Worm (Caenorhabditis elegans): ENCODE measurements around the gene eif-3.B.

eif-3.B gene

DNA sequence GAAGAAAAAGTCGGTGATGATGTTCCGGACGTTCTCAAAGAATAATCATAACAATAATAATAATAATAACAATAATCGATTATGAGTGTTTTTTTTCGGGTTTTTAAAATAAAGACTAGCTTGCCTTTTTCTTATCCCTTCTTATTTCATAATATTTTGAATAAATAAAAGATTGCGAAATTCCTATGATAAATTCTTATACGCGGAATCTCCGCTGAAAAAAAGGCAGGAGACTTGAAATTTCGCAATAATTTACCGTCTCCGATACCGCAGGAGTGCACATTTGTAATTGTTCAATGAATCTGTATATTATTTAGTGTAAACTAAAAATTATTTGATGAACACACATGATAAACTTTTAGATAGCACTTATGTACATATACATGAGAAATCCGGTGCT, 2.7 kb upstream of the eif-3.B start:
- TF ChIP-seq F57A8.1 (GFP tag; optimal IDR thresholded peaks at IDR 0.05) = no peak
- TF ChIP-seq cebp-1 (GFP tag; IDR thresholded peaks at IDR 0.05) = peak; percentile 20; the same call in 1 of the 2 replicates
- TF ChIP-seq cebp-1 (tag; optimal IDR thresholded peaks at IDR 0.05) = peak; percentile 95

DNA sequence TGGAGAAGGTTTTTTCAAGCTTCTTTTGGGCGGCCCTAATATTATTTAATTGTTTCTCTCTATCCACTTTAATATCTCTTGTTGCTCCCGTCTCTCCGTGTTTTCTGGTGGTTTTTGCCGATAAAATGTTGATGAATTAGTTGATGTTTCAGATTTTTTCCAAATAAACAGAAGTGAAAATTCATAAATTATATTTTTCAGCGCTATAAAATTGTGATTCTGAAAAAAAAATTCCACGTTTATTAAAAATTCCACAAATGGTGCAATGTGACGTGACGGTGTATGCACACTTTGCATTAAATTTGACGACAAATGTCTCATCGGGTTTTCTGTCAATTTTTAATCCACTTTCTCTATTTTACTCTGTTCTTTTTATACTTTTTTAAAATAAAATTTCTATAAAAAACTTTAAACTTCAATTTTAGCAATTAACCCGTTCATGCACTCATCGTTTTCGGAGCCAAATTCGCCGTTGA, 2.9 kb downstream of the eif-3.B start, which contains the start of gene tbc-20:
Gene tbc-20 (plus strand): TSS at position 426 of the 476 bp plus-strand sequence.
- TF ChIP-seq T07F8.4 (tag; optimal IDR thresholded peaks at IDR 0.05) (no peak), F33H1.4 (GFP tag; IDR thresholded peaks at IDR 0.05) (peak; percentile 56), B0019.2 (GFP tag; conservative IDR thresholded peaks at IDR 0.05) (no peak), lin-54 (GFP tag; optimal IDR thresholded peaks at IDR 0.05) (peak; percentile 29), nhr-90 (tag; optimal IDR thresholded peaks at IDR 0.05) (no peak), pbrm-1 (GFP tag; IDR thresholded peaks at IDR 0.05) (no peak), hmg-20 (GFP tag; IDR thresholded peaks at IDR 0.05) (no peak), C06A6.2 (GFP tag; conservative IDR thresholded peaks at IDR 0.05) (no peak), nhr-179 (tag; optimal IDR thresholded peaks at IDR 0.05) (no peak), rpc-1 (optimal IDR thresholded peaks at IDR 0.05) (no peak), rpc-1 (tag; optimal IDR thresholded peaks at IDR 0.05) (no peak), egl-18 (GFP tag; IDR thresholded peaks at IDR 0.05) (no peak), F22D6.2 (tag; optimal IDR thresholded peaks at IDR 0.05) (no peak), efl-1 (GFP tag; optimal IDR thresholded peaks at IDR 0.05) (peak; percentile 40), akir-1 (GFP tag; optimal IDR thresholded peaks at IDR 0.05) (no peak), mcd-1 (GFP tag; IDR thresholded peaks at IDR 0.05) (peak; percentile 31; the same call in 1 of the 2 replicates), dpl-1 (GFP tag; optimal IDR thresholded peaks at IDR 0.05) (no peak), nhr-80 (tag; optimal IDR thresholded peaks at IDR 0.05) (no peak), mes-4 (tag; optimal IDR thresholded peaks at IDR 0.05) (no peak), him-1 (tag; optimal IDR thresholded peaks at IDR 0.05) (peak; percentile 34), ama-1 (optimal IDR thresholded peaks at IDR 0.05) (no peak), ama-1 (GFP tag; optimal IDR thresholded peaks at IDR 0.05) (peak in 1 of 2 experiments; percentile 9), ceh-91 (GFP tag; IDR thresholded peaks at IDR 0.05) (no peak), ZK185.1 (tag; optimal IDR thresholded peaks at IDR 0.05; ENCODE audit: poor library complexity, severe bottlenecking) (peak; percentile 28), dpff-1 (tag; optimal IDR thresholded peaks at IDR 0.05) (no peak), ekl-4 (GFP tag; IDR thresholded peaks at IDR 0.05) (peak; percentile 57; the same call in 1 of the 2 replicates), xnd-1 (tag; optimal IDR thresholded peaks at IDR 0.05) (peak; percentile 56), madf-3 (GFP tag; IDR thresholded peaks at IDR 0.05) (no peak), cebp-2 (GFP tag; IDR thresholded peaks at IDR 0.05) (no peak), Y95B8A.8 (GFP tag; IDR thresholded peaks at IDR 0.05) (no peak), ets-4 (GFP tag; optimal IDR thresholded peaks at IDR 0.05) (no peak), pha-4 (tag; optimal IDR thresholded peaks at IDR 0.05) (no peak), hrde-1 (tag; optimal IDR thresholded peaks at IDR 0.05; ENCODE audit: borderline replicate concordance) (peak; percentile 38), F57A8.1 (GFP tag; optimal IDR thresholded peaks at IDR 0.05) (no peak), attf-6 (GFP tag; IDR thresholded peaks at IDR 0.05) (0 out of 2 replicates have a peak, but pooled peaks have one; percentile 19), F55B11.4 (tag; optimal IDR thresholded peaks at IDR 0.05; ENCODE audit: borderline replicate concordance, insufficient read depth) (no peak), die-1 (tag; optimal IDR thresholded peaks at IDR 0.05) (no peak), attf-5 (GFP tag; optimal IDR thresholded peaks at IDR 0.05) (no peak), ceh-27 (GFP tag; optimal IDR thresholded peaks at IDR 0.05) (no peak), madf-10 (tag; optimal IDR thresholded peaks at IDR 0.05) (no peak), madf-6 (GFP tag; IDR thresholded peaks at IDR 0.05) (peak; percentile 76), F39B2.1 (GFP tag; IDR thresholded peaks at IDR 0.05) (no peak), Y53F4B.3 (GFP tag; IDR thresholded peaks at IDR 0.05) (no peak), D2030.7 (GFP tag; IDR thresholded peaks at IDR 0.05) (peak; percentile 62), Y79H2A.3 (GFP tag; conservative IDR thresholded peaks at IDR 0.05) (no peak), attf-3 (GFP tag; conservative IDR thresholded peaks at IDR 0.05) (peak; percentile 41; the same call in 1 of the 2 replicates), bed-2 (GFP tag; IDR thresholded peaks at IDR 0.05) (no peak)

Data from whole organism, young adult.